Fruit fly (Drosophila melanogaster) whole organism, embryonic: Measurements from ENCODE around the gene CSN1b.

Source experiments
- Blimp-1 ChIP-seq: fragments of 200-800 bp; sonication (Bioruptor generic); optimal IDR thresholded peaks from 3 replicates; lab custom pipeline; 2018; ENCODE audit warnings: missing biosample characterization, missing genetic modification characterization, mild to moderate bottlenecking, moderate library complexity, missing genetic modification reagents
- CG10209 ChIP-seq: fragments of 200-800 bp; sonication (Bioruptor generic); optimal IDR thresholded peaks from 3 replicates; lab custom pipeline; 2017; ENCODE audit warnings: missing biosample characterization, mild to moderate bottlenecking, missing genetic modification characterization, missing genetic modification reagents
- CG12299 ChIP-seq: fragments of 200-800 bp; sonication (Bioruptor generic); optimal IDR thresholded peaks from 2 replicates; lab custom pipeline; 2018; ENCODE audit warnings: missing biosample characterization, mild to moderate bottlenecking, missing genetic modification characterization
- CG1233 ChIP-seq: fragments of 200-800 bp; sonication (Bioruptor generic); optimal IDR thresholded peaks from 4 replicates; lab custom pipeline; 2018; ENCODE audit warnings: missing biosample characterization, mild to moderate bottlenecking, missing genetic modification characterization
- CG12744 ChIP-seq: fragments of 200-800 bp; sonication (Bioruptor generic); optimal IDR thresholded peaks from 2 replicates; lab custom pipeline; 2016; ENCODE audit warnings: missing biosample characterization, missing genetic modification characterization
- CG12769 ChIP-seq: fragments of 200-800 bp; sonication (Bioruptor generic); optimal IDR thresholded peaks from 2 replicates; lab custom pipeline; 2019; ENCODE audit warnings: missing biosample characterization, mild to moderate bottlenecking, missing genetic modification characterization, moderate library complexity
- CG14441 ChIP-seq: fragments of 200-800 bp; sonication (Bioruptor generic); IDR thresholded peaks from 2 replicates; pipeline ENCODE4 v1.3.6; 2022; ENCODE audit warnings: missing biosample characterization, missing genetic modification characterization
- CG14667 ChIP-seq: fragments of 200-800 bp; sonication (Bioruptor generic); IDR thresholded peaks from 2 replicates; pipeline ENCODE4 v1.3.6; 2022; ENCODE audit warnings: missing biosample characterization, missing genetic modification characterization
- CG15514 ChIP-seq: fragments of 200-800 bp; sonication (Bioruptor generic); optimal IDR thresholded peaks from 3 replicates; lab custom pipeline; 2017; ENCODE audit warnings: missing biosample characterization, missing genetic modification characterization, mild to moderate bottlenecking, moderate library complexity, missing genetic modification reagents
- CG2202 ChIP-seq: fragments of 200-800 bp; sonication (Bioruptor generic); optimal IDR thresholded peaks from 2 replicates; lab custom pipeline; 2018; ENCODE audit warnings: missing biosample characterization, mild to moderate bottlenecking, missing genetic modification characterization
- CG2875 ChIP-seq: fragments of 200-800 bp; sonication (Bioruptor generic); optimal IDR thresholded peaks from 2 replicates; lab custom pipeline; 2017; ENCODE audit warnings: missing biosample characterization, mild to moderate bottlenecking, missing genetic modification characterization, missing genetic modification reagents
- CG6272 ChIP-seq: fragments of 200-800 bp; sonication (Bioruptor generic); IDR thresholded peaks from 2 replicates; pipeline ENCODE4 v1.3.6; 2022; ENCODE audit warnings: missing biosample characterization, missing genetic modification characterization
- CG6689 ChIP-seq: fragments of 200-800 bp; sonication (Bioruptor generic); IDR thresholded peaks from 2 replicates; pipeline ENCODE4 v1.3.6; 2022; ENCODE audit warnings: missing biosample characterization, missing genetic modification characterization
- CG6791 ChIP-seq: fragments of 200-800 bp; sonication (Bioruptor generic); IDR thresholded peaks from 3 replicates; pipeline ENCODE4 v1.3.6; 2022; ENCODE audit warnings: missing biosample characterization, missing genetic modification characterization; ENCODE audit not compliant: partially characterized antibody
- CG8290 ChIP-seq, 3 experiments: fragments of 200-800 bp; sonication (Bioruptor generic); optimal IDR thresholded peaks; 2 replicates each; lab custom pipeline; 2016 to 2019; ENCODE audit warnings: missing biosample characterization in 3 of 3, missing genetic modification characterization in 3 of 3, mild to moderate bottlenecking in 2 of 3, moderate library complexity in 1 of 3
- CrebB ChIP-seq: fragments of 200-800 bp; sonication (Bioruptor generic); optimal IDR thresholded peaks from 3 replicates; lab custom pipeline; 2018; ENCODE audit warnings: missing biosample characterization, mild to moderate bottlenecking, missing genetic modification characterization
- E2f1 ChIP-seq: fragments of 200-800 bp; sonication (Bioruptor generic); IDR thresholded peaks from 2 replicates; pipeline ENCODE4 v1.3.6; 2022; ENCODE audit warnings: missing biosample characterization, missing genetic modification characterization
- Eip74EF ChIP-seq, 2 experiments: fragments of 200-800 bp in 1 of 2; fragments of >200 bp in 1 of 2; sonication (Bioruptor generic) in 1 of 2; optimal IDR thresholded peaks; 2 replicates each; lab custom pipeline; 2017 to 2019; ENCODE audit warnings: missing biosample characterization in 2 of 2, missing genetic modification characterization in 2 of 2, mild to moderate bottlenecking in 1 of 2, moderate library complexity in 1 of 2
- Mad ChIP-seq: fragments of 200-800 bp; sonication (Bioruptor generic); optimal IDR thresholded peaks from 2 replicates; lab custom pipeline; 2016; ENCODE audit warnings: missing biosample characterization, missing genetic modification characterization
- Med ChIP-seq: fragments of 200-800 bp; sonication (Bioruptor generic); peaks from one replicate; lab custom pipeline; 2016; ENCODE audit warnings: missing biosample characterization, missing genetic modification characterization, mild to moderate bottlenecking, inconsistent platforms, moderate library complexity
- Optix ChIP-seq: fragments of 200-800 bp; sonication (Bioruptor generic); IDR thresholded peaks from 3 replicates; pipeline ENCODE4 v1.3.6; 2022; ENCODE audit warnings: missing biosample characterization, missing genetic modification characterization
- Rx ChIP-seq: fragments of 200-800 bp; sonication (Bioruptor generic); IDR thresholded peaks from 2 replicates; pipeline ENCODE4 v1.3.6; 2022; ENCODE audit warnings: missing biosample characterization, missing genetic modification characterization
- ase ChIP-seq: fragments of 200-800 bp; sonication (Bioruptor generic); IDR thresholded peaks from 3 replicates; pipeline ENCODE4 v1.3.6; 2022; ENCODE audit warnings: missing biosample characterization, missing genetic modification characterization
- cad ChIP-seq: fragments of >200 bp; optimal IDR thresholded peaks from 2 replicates; lab custom pipeline; 2017; ENCODE audit warnings: missing biosample characterization, missing genetic modification characterization
- chinmo ChIP-seq: fragments of 200-800 bp; sonication (Bioruptor generic); IDR thresholded peaks from 4 replicates; pipeline ENCODE4 v1.3.6; 2022; ENCODE audit warnings: missing biosample characterization, missing genetic modification characterization; ENCODE audit not compliant: partially characterized antibody
- cwo ChIP-seq: fragments of 200-800 bp; sonication (Bioruptor generic); optimal IDR thresholded peaks from 3 replicates; lab custom pipeline; 2017; ENCODE audit warnings: missing biosample characterization, missing genetic modification characterization, mild to moderate bottlenecking, moderate library complexity, missing genetic modification reagents
- gem ChIP-seq: fragments of 200-800 bp; sonication (Bioruptor generic); optimal IDR thresholded peaks from 2 replicates; lab custom pipeline; 2019; ENCODE audit warnings: missing biosample characterization, mild to moderate bottlenecking, missing genetic modification characterization, moderate library complexity
- kay ChIP-seq: fragments of 200-800 bp; sonication (Bioruptor generic); optimal IDR thresholded peaks from 2 replicates; lab custom pipeline; 2016; ENCODE audit warnings: missing biosample characterization, missing genetic modification characterization
- ken ChIP-seq: fragments of 200-800 bp; sonication (Bioruptor generic); IDR thresholded peaks from 3 replicates; pipeline ENCODE4 v1.3.6; 2022; ENCODE audit warnings: missing biosample characterization, missing genetic modification characterization
- lilli ChIP-seq: fragments of 200-800 bp; sonication (Bioruptor generic); optimal IDR thresholded peaks from 3 replicates; lab custom pipeline; 2016; ENCODE audit warnings: missing biosample characterization, missing genetic modification characterization
- mirr ChIP-seq: fragments of 200-800 bp; sonication (Bioruptor generic); optimal IDR thresholded peaks from 3 replicates; lab custom pipeline; 2018; ENCODE audit warnings: missing biosample characterization, mild to moderate bottlenecking, missing genetic modification characterization
- nau ChIP-seq: fragments of 200-800 bp; sonication (Bioruptor generic); optimal IDR thresholded peaks from 3 replicates; lab custom pipeline; 2017; ENCODE audit warnings: missing biosample characterization, mild to moderate bottlenecking, missing genetic modification characterization, missing genetic modification reagents
- pan ChIP-seq, 4 experiments: fragments of >200 bp in 3 of 4; fragments of 200-800 bp in 1 of 4; sonication (Bioruptor generic) in 1 of 4; optimal IDR thresholded peaks in 3 of 4; IDR thresholded peaks in 1 of 4; 2 replicates each; pipeline versions ENCODE4 v1.3.6 to Lab custom; 2017 to 2022; ENCODE audit warnings: missing biosample characterization in 2 of 4, missing genetic modification characterization in 2 of 4, mixed read lengths in 1 of 4
- ranshi ChIP-seq: fragments of 200-800 bp; sonication (Bioruptor generic); IDR thresholded peaks from 2 replicates; pipeline ENCODE4 v1.3.6; 2022; ENCODE audit warnings: missing biosample characterization, missing genetic modification characterization
- sens ChIP-seq: fragments of 200-800 bp; sonication (Bioruptor generic); peaks from one replicate; lab custom pipeline; 2016; ENCODE audit warnings: missing biosample characterization, missing genetic modification characterization
- sens-2 ChIP-seq: fragments of 200-800 bp; sonication (Bioruptor generic); IDR thresholded peaks from 2 replicates; pipeline ENCODE4 v1.3.6; 2022; ENCODE audit warnings: missing biosample characterization, missing genetic modification characterization
- slbo ChIP-seq: fragments of 200-800 bp; sonication (Bioruptor generic); IDR thresholded peaks from 2 replicates; pipeline ENCODE4 v1.3.6; 2022; ENCODE audit warnings: missing biosample characterization, missing genetic modification characterization
- sob ChIP-seq: fragments of 200-800 bp; sonication (Bioruptor generic); IDR thresholded peaks from 2 replicates; pipeline ENCODE4 v1.3.6; 2022; ENCODE audit warnings: missing biosample characterization, missing genetic modification characterization
- sqz ChIP-seq: fragments of 200-800 bp; sonication (Bioruptor generic); optimal IDR thresholded peaks from 3 replicates; lab custom pipeline; 2018; ENCODE audit warnings: missing biosample characterization, mild to moderate bottlenecking, missing genetic modification characterization
- sr ChIP-seq: fragments of 200-800 bp; sonication (Bioruptor generic); IDR thresholded peaks from 3 replicates; pipeline ENCODE4 v1.3.6; 2022; ENCODE audit warnings: missing biosample characterization, missing genetic modification characterization
- ssp ChIP-seq: fragments of 200-800 bp; sonication (Bioruptor generic); IDR thresholded peaks from 2 replicates; pipeline ENCODE4 v1.3.6; 2022; ENCODE audit warnings: missing biosample characterization, missing genetic modification characterization
- vvl ChIP-seq: fragments of 200-800 bp; sonication (Bioruptor generic); IDR thresholded peaks from 2 replicates; pipeline ENCODE4 v1.3.6; 2022; ENCODE audit warnings: missing biosample characterization, missing genetic modification characterization

CSN1b gene

dm6 chr3L:18950359-18950758 lies 45.6 kb upstream of the CSN1b start, which contains the start of gene CG6836:
CG6836 (plus strand) TSS chr3L:18950629.
- peak; percentile 10 for TF ChIP-seq mirr
- TF ChIP-seq sr (GFP tag; lab: Robert Waterston, UW), result 0 out of 3 replicates have a peak, but pooled peaks have one; percentile 9
- TF ChIP-seq CG12744 (GFP tag; lab: Kevin White, UChicago), result no peak
- TF ChIP-seq CG2875 (GFP tag; lab: Kevin White, UChicago), result no peak
- TF ChIP-seq CrebB (tag; lab: Kevin White, UChicago), result no peak
- TF ChIP-seq gem, result no peak
- TF ChIP-seq sens, result peak; percentile 52
- TF ChIP-seq CG2202 (tag; lab: Kevin White, UChicago), result no peak
- no peak for TF ChIP-seq ase (GFP tag; lab: Robert Waterston, UW)
- TF ChIP-seq CG14667 (GFP tag; lab: Robert Waterston, UW), result 0 out of 2 replicates have a peak, but pooled peaks have one; percentile 6
- TF ChIP-seq CG6791, result no peak
- no peak for TF ChIP-seq lilli (GFP tag; lab: Kevin White, UChicago)
- peak; percentile 76; the same call in 1 of the 4 replicates for TF ChIP-seq chinmo (GFP tag; lab: Robert Waterston, UW)
- TF ChIP-seq E2f1, result no peak
- no peak for TF ChIP-seq Mad (GFP tag; lab: Kevin White, UChicago)
- TF ChIP-seq CG8290 (GFP tag; optimal IDR thresholded peaks at IDR 0.05; lab: Kevin White, UChicago), result no peak
- peak in 1 of 2 experiments; percentile 20 for TF ChIP-seq CG8290 (tag; optimal IDR thresholded peaks at IDR 0.05; lab: Kevin White, UChicago)
- TF ChIP-seq Med (GFP tag; lab: Kevin White, UChicago), result peak; percentile 64
- peak; percentile 12 for TF ChIP-seq CG12769
- TF ChIP-seq slbo (GFP tag; lab: Robert Waterston, UW), result 0 out of 2 replicates have a peak, but pooled peaks have one; percentile 18
- no peak for TF ChIP-seq ranshi (GFP tag; lab: Robert Waterston, UW)
- TF ChIP-seq CG6272 (GFP tag; lab: Robert Waterston, UW), result 0 out of 2 replicates have a peak, but pooled peaks have one; percentile 21
- TF ChIP-seq CG6689 (GFP tag; lab: Robert Waterston, UW), result peak; percentile 6; the same call in 1 of the 2 replicates
- 0 out of 2 replicates have a peak, but pooled peaks have one; percentile 38 for TF ChIP-seq CG14441 (GFP tag; lab: Robert Waterston, UW)
- TF ChIP-seq sqz (GFP tag; lab: Kevin White, UChicago), result no peak
- no peak for TF ChIP-seq nau
- peak; percentile 44; the same call in 1 of the 2 replicates for TF ChIP-seq vvl (GFP tag; lab: Robert Waterston, UW)
- TF ChIP-seq CG10209 (GFP tag; lab: Kevin White, UChicago), result no peak
- no peak for TF ChIP-seq sens-2
- TF ChIP-seq cad (GFP tag; lab: Kevin White, UChicago), result no peak
- TF ChIP-seq Eip74EF (GFP tag; optimal IDR thresholded peaks at IDR 0.05; lab: Kevin White, UChicago), result peak in 1 of 2 experiments; percentile 19
- peak; percentile 28; the same call in 1 of the 3 replicates for TF ChIP-seq ken (GFP tag; lab: Robert Waterston, UW)
- TF ChIP-seq Rx (GFP tag; lab: Robert Waterston, UW), result 0 out of 2 replicates have a peak, but pooled peaks have one; percentile 18
- TF ChIP-seq CG12299 (tag; lab: Kevin White, UChicago), result no peak
- TF ChIP-seq sob, result peak; percentile 17; the same call in 1 of the 2 replicates
- no peak for TF ChIP-seq pan (optimal IDR thresholded peaks at IDR 0.05; lab: Kevin White, UChicago)
- peak in 1 of 2 experiments; percentile 24 for TF ChIP-seq pan (GFP tag; optimal IDR thresholded peaks at IDR 0.05 in 1 of 2, IDR thresholded peaks at IDR 0.05 in 1 of 2)
- no peak for TF ChIP-seq kay (GFP tag; lab: Kevin White, UChicago)
- no peak for TF ChIP-seq ssp (GFP tag; lab: Robert Waterston, UW)
- TF ChIP-seq cwo (GFP tag; lab: Kevin White, UChicago), result no peak
- TF ChIP-seq CG15514 (GFP tag; lab: Kevin White, UChicago), result no peak
- TF ChIP-seq Optix (GFP tag; lab: Robert Waterston, UW), result no peak
- TF ChIP-seq Blimp-1 (GFP tag; lab: Kevin White, UChicago), result peak; percentile 36
- no peak for TF ChIP-seq CG1233 (GFP tag; lab: Kevin White, UChicago)
